Fruit fly (Drosophila melanogaster) whole organism: ENCODE data around the gene Cyp4ac2.

Source experiments
- CG8478 ChIP-seq: fragments of >200 bp; optimal IDR thresholded peaks from 2 replicates; lab custom pipeline; 2018; ENCODE audit warnings: inconsistent platforms
- Dll ChIP-seq: fragments of >200 bp; optimal IDR thresholded peaks from 2 replicates; lab custom pipeline; 2017
- EcR ChIP-seq, 2 experiments: fragments of >200 bp; optimal IDR thresholded peaks; 2 replicates each; lab custom pipeline; 2017; ENCODE audit warnings: missing biosample characterization in 2 of 2, missing genetic modification characterization in 2 of 2, missing genetic modification reagents in 2 of 2
- pan ChIP-seq: fragments of >200 bp; optimal IDR thresholded peaks from 2 replicates; lab custom pipeline; 2017
- psq ChIP-seq: fragments of >200 bp; optimal IDR thresholded peaks from 2 replicates; lab custom pipeline; 2017
- usp ChIP-seq: fragments of >200 bp; optimal IDR thresholded peaks from 2 replicates; lab custom pipeline; 2017; ENCODE audit warnings: missing biosample characterization, missing genetic modification characterization, mixed read lengths

Gene Cyp4ac2

DNA sequence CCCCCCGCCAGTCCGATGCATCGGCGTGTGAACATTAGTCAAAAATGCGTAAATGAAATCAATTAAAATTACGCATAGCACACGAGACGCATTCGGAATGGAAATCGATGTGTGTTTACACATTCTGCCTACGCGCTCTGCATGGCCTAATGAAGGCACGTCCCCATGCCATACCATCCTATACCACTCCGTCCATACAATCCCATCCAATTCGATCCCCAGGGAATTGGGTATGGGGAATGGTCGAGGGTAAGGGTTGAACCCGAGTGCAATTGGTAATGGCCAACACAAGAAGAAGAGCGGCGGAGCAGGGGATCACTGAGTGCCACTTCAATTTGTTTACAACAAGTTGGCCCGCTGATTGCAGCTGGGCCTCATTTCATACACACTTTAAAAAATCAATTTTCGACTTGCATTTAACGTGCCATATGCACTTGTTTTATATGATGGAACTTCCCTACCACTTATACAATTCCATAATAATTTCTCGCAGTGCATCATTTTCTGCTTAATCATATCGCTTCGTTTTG is 20.8 kb upstream of the Cyp4ac2 start:
- TF ChIP-seq pan (lab: Kevin White, UChicago) (no peak), CG8478 (no peak), psq (lab: Kevin White, UChicago) (no peak), Dll (lab: Kevin White, UChicago) (no peak), EcR (GFP tag; optimal IDR thresholded peaks at IDR 0.05; lab: Kevin White, UChicago) (no peak), usp (no peak)

DNA sequence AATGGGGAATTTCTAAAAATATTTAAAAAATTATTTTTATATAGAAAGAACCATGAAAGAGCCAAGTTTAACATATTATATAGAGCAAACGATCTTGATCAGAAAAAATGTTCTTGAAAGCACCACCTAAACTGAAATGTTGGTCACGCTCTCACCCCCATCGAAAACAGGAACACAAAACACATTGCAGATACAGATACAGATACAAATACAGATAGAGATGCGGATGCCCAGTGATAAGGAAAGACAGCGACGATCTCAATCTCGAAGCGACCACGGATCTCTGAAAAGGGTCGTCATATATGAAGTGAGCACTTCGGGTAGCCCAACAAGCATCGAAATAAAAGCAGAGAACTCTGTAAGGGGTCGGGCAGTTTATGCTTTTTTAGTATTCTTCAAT is 18.8 kb upstream of the Cyp4ac2 start:
- TF ChIP-seq EcR (GFP tag; optimal IDR thresholded peaks at IDR 0.05; lab: Kevin White, UChicago) (no peak), CG8478 (no peak), Dll (lab: Kevin White, UChicago) (no peak), psq (lab: Kevin White, UChicago) (no peak), usp (no peak), pan (lab: Kevin White, UChicago) (no peak)

DNA sequence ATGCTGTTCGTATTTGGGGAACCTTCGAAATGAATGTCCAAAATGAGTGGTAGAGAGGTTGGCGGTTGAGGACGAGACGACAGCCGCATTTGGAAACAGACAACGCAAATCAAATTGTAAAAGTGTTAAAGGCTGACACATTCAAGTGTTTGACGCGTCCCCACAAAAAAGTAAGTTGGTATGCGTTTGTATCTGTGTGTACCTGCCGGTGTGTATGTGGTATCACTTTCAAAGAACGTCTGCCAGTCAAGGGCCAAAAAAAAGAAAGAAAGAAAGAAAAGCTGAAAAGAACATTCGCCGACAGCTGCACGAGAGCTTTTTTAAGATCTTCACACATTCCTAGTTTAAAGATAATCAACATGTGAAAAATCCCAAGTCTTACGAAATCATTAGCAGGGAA is 18.4 kb upstream of the Cyp4ac2 start:
- no peak for TF ChIP-seq pan (lab: Kevin White, UChicago)
- TF ChIP-seq psq (lab: Kevin White, UChicago) = no peak

DNA sequence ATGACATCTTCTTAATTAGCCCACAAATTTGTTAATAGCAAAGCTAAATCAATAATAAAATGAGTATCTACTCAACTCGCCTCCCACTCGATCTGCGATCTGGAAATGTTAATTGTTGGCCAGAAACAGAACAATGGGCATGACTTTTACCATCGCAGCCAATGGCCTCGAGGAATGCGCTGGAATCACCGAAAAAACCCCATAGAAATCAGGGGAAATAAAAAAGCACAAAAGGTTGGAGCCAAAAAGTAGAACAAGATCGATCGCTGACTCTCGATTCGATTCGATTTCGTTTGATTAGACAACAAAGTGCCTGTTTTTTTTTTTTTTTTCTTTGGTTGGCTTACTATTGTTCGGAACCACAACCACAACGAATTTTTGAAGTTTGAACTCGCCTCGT is 17.6 kb upstream of the Cyp4ac2 start:
- TF ChIP-seq CG8478 (no peak), usp (no peak), psq (lab: Kevin White, UChicago) (no peak)

DNA sequence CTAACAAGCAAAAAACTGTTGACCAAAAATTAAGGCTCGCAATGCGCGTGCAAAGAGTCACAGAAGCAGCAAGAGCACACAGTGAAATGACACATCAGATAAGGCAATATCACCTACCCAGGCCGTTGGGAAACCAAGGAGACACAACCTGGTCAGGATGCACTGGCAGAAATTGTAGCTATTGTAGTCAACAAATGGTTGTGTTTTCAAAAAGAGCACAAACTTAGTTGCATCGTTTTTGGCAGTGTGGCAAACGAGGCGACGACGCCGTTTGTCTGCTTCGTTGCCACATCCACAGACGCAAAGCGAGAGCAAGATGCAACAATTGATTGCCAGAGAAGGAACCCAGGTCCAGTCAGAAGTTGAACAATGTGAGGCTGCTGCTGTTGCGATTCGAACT is 16.4 kb upstream of the Cyp4ac2 start:
- no peak for TF ChIP-seq psq (lab: Kevin White, UChicago)
- no peak for TF ChIP-seq CG8478
- no peak for TF ChIP-seq usp
- TF ChIP-seq pan (lab: Kevin White, UChicago) = no peak
- TF ChIP-seq EcR (GFP tag; optimal IDR thresholded peaks at IDR 0.05; lab: Kevin White, UChicago) = no peak
- TF ChIP-seq Dll (lab: Kevin White, UChicago) = no peak

DNA sequence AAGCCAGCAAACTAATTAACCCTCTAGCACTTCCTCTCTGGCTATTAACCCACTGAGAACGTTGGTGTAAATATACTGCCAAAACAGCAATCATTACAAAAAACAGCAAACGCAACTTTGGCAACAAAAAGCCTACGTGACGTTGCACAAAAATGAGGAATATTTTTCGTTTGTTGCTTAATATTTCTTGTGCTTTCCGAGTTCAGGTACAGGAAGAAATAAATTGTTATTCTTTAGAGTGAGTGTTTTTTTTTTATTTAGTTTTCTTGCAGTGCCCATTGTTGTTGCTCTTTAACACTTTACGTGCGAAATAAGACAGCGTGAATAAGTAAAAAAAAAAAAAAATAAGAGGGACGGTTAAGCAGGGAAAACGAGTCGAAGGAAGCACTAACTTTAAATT is 15.0 kb upstream of the Cyp4ac2 start:
- TF ChIP-seq EcR (GFP tag; optimal IDR thresholded peaks at IDR 0.05; lab: Kevin White, UChicago) (no peak), psq (lab: Kevin White, UChicago) (no peak), pan (lab: Kevin White, UChicago) (no peak), usp (no peak), Dll (lab: Kevin White, UChicago) (no peak), CG8478 (no peak)

DNA sequence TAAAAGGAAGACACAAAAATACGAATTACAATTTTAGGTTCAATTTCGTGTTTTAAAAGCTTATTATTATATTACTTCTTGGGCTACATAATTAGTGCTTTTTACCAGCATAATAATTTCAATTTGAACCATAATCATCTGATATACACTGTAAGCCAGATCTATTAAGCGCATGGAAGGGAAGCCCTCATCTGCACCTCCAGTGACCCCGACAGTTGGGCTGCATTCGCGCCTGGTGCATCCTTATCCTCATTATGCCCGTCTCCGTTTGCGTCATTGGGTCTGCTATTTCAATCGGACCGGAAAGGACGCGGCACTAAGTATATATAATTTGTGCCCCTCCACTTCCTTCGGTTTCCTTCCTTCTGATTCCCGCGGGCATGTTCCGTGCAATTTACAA is 14.5 kb upstream of the Cyp4ac2 start:
- TF ChIP-seq psq (lab: Kevin White, UChicago) = no peak
- no peak for TF ChIP-seq pan (lab: Kevin White, UChicago)
- TF ChIP-seq Dll (lab: Kevin White, UChicago) = no peak
- no peak for TF ChIP-seq usp
- TF ChIP-seq EcR (GFP tag; optimal IDR thresholded peaks at IDR 0.05; lab: Kevin White, UChicago) = no peak
- TF ChIP-seq CG8478 = no peak

DNA sequence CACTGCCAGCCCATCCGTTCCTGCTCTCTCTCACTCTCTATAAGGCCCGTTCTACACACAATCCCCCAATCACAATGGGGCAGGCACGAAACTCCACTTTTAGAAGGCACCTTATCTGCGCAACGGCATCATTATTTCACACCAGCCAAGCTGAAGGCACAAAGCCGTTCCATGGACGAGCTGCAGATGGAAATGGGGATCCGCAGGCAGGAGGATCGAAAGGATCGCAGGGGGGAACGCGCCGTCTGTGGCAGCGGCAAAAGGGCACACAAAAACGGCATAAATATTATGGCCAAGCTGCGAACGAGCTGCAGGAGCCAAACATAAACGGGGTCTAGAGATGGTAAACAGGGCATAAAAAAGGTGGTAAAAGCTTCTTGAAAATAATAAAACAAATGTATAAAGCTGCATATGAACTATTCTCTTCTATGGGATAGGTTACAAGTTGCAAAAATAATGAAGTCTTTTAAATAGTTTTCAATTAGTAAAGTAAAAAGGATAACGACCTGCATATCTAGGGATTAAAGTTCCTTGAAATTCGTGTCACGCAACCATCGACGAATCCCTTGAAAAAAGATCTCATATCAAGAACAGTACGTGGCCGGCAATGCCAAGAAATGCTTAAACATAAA is 13.7 kb upstream of the Cyp4ac2 start:
- TF ChIP-seq usp (no peak), Dll (lab: Kevin White, UChicago) (peak; percentile 72)

DNA sequence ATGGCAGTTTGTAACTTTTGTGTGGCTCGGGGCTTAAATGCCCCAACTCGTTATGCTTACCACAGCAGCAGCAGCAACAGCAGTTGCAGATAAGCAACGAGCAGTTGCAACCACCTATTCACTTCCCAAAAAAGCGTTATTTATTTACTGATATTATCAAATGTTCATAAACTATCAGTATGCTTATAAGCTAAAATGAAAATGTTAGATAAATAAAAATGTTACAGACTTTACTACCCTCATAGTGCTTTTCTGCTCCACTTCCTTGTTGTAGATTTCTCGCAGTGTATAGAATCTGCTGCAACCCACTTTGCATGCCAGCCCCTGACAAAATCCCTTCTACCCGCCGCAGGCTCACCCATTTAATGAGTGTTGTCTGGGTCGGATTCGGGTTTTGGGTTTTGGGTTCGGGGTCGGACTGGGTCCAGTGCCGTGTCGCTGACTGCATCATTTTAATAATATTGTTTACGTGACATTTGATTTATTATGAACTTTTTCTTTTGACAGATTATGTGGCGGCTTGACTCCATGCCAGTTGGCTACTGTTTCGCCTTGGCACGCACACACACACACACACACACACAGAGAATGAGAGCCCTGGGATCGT is 12.0 kb upstream of the Cyp4ac2 start:
- TF ChIP-seq usp (no peak), CG8478 (no peak), pan (lab: Kevin White, UChicago) (no peak), Dll (lab: Kevin White, UChicago) (peak; percentile 58), psq (lab: Kevin White, UChicago) (no peak), EcR (GFP tag; optimal IDR thresholded peaks at IDR 0.05; lab: Kevin White, UChicago) (no peak)

DNA sequence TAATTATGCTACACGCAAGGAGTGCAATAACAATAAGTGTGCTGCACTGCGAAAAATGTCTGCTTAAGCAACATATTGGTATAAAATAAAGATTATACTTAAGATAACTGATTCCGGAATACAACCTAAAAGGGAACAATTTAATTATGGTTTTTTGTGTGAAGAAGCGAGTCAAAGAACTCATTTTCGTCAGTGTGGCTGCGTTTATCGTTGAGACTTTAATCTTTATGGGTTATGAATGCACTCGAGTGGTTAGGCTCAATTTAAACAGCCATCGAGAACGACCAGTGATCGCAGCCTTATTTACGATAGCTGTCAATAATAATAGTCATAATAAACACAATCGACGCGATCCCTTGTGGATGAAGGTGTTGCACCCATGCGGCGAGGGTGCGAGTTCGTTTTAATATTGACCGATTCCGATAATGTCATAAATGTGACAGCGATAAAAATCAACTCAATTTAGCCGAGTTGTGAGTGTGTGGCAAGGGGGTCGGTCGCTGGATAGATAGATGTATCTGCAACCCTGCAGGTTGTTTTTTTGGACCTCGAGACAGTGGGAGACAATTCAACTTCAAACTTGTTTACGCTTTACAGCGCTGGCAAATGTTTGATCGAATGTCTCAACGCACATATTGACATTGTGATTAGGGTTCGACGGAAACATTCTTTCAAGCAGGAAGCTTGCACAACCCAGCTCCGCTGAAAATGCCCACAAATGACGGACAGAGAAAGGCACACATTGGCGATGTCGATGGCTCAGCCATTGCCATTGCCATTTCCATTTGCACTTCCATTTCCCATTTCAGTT is 10.0 kb upstream of the Cyp4ac2 start:
- TF ChIP-seq CG8478 (no peak), pan (lab: Kevin White, UChicago) (no peak), usp (no peak), Dll (lab: Kevin White, UChicago) (no peak), EcR (GFP tag; optimal IDR thresholded peaks at IDR 0.05; lab: Kevin White, UChicago) (no peak), psq (lab: Kevin White, UChicago) (no peak)

DNA sequence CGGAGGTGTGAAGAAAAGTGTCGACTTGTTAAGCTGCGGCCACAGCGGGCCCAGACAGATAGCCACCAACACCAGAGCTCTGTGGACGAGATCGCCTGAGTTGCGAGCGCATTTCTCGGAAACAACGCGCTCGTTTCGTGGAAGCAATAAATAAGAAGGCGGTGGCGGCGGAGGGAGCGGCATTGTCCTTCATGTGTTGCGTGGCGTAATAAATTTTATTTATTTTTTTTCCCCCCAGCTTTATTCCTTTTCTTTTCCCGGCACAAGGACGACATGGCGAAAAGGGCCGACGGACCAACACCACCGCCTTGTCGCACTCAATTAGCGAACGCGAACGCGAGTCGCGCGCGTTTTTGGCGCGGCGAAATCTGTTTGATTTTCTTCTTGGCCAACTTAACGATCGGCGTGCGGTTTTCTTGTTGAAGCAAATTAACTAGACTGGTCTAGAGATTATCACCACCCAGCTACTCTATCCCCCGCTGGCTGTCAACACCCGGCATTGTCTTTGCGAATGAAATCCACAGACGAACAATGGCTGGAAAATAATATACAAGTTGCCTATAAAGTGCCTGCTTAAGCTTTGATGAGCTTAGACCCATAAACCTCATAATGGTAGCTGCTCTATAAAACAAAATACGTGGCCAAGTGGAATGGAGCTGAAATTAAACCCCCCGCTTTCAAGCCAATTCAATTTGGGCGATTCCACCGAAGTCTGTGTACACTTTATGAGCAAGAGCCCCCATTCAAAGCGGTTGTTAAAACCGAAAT is 6.9 kb upstream of the Cyp4ac2 start:
- no peak for TF ChIP-seq EcR (GFP tag; optimal IDR thresholded peaks at IDR 0.05; lab: Kevin White, UChicago)
- TF ChIP-seq usp = no peak
- TF ChIP-seq psq (lab: Kevin White, UChicago) = no peak
- TF ChIP-seq CG8478 = no peak
- no peak for TF ChIP-seq pan (lab: Kevin White, UChicago)
- no peak for TF ChIP-seq Dll (lab: Kevin White, UChicago)

DNA sequence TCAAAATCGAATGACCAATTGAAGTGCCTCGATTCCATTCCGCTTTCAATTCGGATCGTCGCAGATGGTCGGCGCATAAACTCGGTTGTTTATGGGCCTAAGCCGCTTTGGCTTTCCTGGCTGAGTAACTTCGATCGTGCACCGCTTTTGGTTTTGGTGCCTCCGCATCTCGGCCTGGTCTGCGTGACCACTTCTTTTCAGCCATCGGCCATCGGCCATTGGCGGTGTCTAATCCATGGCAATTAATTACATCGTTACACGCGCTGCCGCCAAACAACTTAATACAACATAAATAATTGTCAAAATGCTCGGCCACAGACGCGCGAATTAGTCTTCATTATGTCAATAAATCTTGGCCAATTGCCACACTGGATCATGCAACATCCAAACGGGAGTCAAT is 5.9 kb upstream of the Cyp4ac2 start:
- no peak for TF ChIP-seq CG8478
- TF ChIP-seq psq (lab: Kevin White, UChicago) = no peak
- TF ChIP-seq EcR (GFP tag; optimal IDR thresholded peaks at IDR 0.05; lab: Kevin White, UChicago) = no peak
- no peak for TF ChIP-seq pan (lab: Kevin White, UChicago)
- no peak for TF ChIP-seq usp
- no peak for TF ChIP-seq Dll (lab: Kevin White, UChicago)
